Worm (Caenorhabditis elegans): ENCODE results near the gene C50F4.10.
A peak's percentile ranks its signal among the peaks of the same experiment; 100 is the strongest.

C50F4.10 gene

DNA sequence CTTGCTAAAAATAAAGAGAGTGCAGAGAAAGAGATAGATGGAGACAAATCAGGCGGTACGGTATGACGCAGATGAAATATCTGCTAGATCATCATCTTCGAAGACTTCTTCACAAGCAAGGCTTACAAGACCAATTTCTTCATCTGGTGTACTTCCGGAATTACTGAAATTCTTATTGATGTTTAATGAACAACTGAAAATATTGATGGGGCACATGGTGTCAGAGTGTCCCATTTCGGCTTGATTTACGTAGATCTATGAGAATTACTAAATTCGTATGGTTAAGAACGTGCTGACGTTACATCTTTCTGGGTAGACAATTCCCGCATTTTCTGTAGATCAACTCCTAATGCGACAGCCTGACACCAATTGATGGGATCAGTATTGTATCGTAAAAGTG is 25.3 kb upstream of the C50F4.10 start:
- no peak for TF ChIP-seq F10E7.11 (tag; optimal IDR thresholded peaks at IDR 0.05)
- TF ChIP-seq F22D6.2 (tag; optimal IDR thresholded peaks at IDR 0.05) = no peak
- no peak for TF ChIP-seq hsf-1 (GFP tag; IDR thresholded peaks at IDR 0.05)
- TF ChIP-seq nhr-27 (tag; optimal IDR thresholded peaks at IDR 0.05) = no peak
- no peak for TF ChIP-seq unc-62 (GFP tag; optimal IDR thresholded peaks at IDR 0.05)
- no peak for TF ChIP-seq F23B12.7 (tag; optimal IDR thresholded peaks at IDR 0.05; ENCODE audit: insufficient read depth)
- TF ChIP-seq nhr-90 (tag; optimal IDR thresholded peaks at IDR 0.05) = no peak
- no peak for TF ChIP-seq hmg-20 (GFP tag; IDR thresholded peaks at IDR 0.05)
- TF ChIP-seq dpl-1 (GFP tag; optimal IDR thresholded peaks at IDR 0.05) = no peak
- TF ChIP-seq fkh-3 (tag; optimal IDR thresholded peaks at IDR 0.05) = no peak
- no peak for TF ChIP-seq hmg-1.2 (GFP tag; IDR thresholded peaks at IDR 0.05)
- no peak for TF ChIP-seq ztf-3 (GFP tag; optimal IDR thresholded peaks at IDR 0.05)

DNA sequence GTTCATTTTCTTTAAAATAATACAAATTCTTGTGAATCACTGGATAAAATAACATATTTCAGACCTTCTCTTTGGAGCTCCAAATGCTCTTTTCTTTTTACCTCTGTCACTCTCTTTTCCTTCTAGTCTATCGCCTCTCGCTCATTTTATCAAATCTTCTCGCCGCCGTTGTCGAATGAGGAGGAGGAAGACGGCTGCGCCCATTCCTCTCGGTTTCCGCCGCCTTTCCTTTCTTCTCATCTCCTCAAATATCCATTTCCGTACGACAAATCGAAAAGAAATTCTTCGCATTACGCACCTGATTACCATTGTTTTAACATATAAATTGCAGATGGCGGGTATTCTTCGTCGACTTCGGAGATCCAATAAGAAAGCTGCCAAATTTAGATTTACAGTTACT is 18.9 kb upstream of the C50F4.10 start, which contains the start of gene ehbp-1:
TSS of gene ehbp-1 (plus strand) at position 332 of the 400 bp plus-strand sequence.
- TF ChIP-seq pbrm-1 (GFP tag; IDR thresholded peaks at IDR 0.05) (0 out of 2 replicates have a peak, but pooled peaks have one; percentile 27), hmg-1.2 (GFP tag; IDR thresholded peaks at IDR 0.05) (0 out of 2 replicates have a peak, but pooled peaks have one; percentile 6), let-526 (GFP tag; IDR thresholded peaks at IDR 0.05) (no peak)

DNA sequence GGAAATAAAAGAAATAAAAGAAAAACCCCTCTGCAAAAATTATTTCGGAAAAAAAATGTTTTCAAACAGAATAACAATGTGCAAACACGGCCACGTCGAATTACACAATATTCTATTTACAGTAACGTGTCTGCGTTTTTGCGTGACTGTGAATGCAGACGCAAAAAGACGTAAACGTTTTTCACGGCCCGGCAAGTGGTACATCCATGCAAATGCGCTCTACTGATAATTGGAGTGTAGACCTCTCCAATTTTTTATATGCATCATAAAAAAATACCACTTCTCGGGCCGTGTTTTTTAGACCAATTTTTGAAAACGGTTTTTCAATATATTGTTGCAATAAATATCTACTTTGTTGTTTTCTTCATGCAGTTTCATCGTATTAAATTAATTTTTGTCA is 18.1 kb upstream of the C50F4.10 start, which contains the start of gene nstp-10:
TSS of gene nstp-10 (minus strand) at position 378 of the 400 bp plus-strand sequence.
- peak; percentile 28 for TF ChIP-seq lin-40 (tag; optimal IDR thresholded peaks at IDR 0.05)
- peak; percentile 81 for TF ChIP-seq snpc-1.1 (tag; optimal IDR thresholded peaks at IDR 0.05; ENCODE audit: insufficient read depth)
- no peak for TF ChIP-seq F57C9.4 (tag; optimal IDR thresholded peaks at IDR 0.05)
- TF ChIP-seq hmg-1.2 (GFP tag; IDR thresholded peaks at IDR 0.05) = peak; percentile 69
- peak; percentile 91 for TF ChIP-seq F49E8.2 (tag; optimal IDR thresholded peaks at IDR 0.05; ENCODE audit: insufficient read depth)
- peak; percentile 94 for TF ChIP-seq pbrm-1 (GFP tag; IDR thresholded peaks at IDR 0.05)
- TF ChIP-seq tbx-9 (tag; optimal IDR thresholded peaks at IDR 0.05; ENCODE audit: borderline replicate concordance) = no peak
- peak; percentile 59 for TF ChIP-seq snpc-4 (GFP tag; optimal IDR thresholded peaks at IDR 0.05)
- TF ChIP-seq snpc-4 (tag; optimal IDR thresholded peaks at IDR 0.05) = peak; percentile 60 to 78 (median 74)
- TF ChIP-seq ceh-100 (GFP tag; IDR thresholded peaks at IDR 0.05) = peak; percentile 76
- peak; percentile 91 for TF ChIP-seq madf-3 (GFP tag; IDR thresholded peaks at IDR 0.05)
- no peak for TF ChIP-seq bed-1 (GFP tag; IDR thresholded peaks at IDR 0.05)
- TF ChIP-seq F23B12.7 (tag; optimal IDR thresholded peaks at IDR 0.05; ENCODE audit: insufficient read depth) = peak; percentile 85
- peak; percentile 79 for TF ChIP-seq dpl-1 (GFP tag; optimal IDR thresholded peaks at IDR 0.05)
- no peak for TF ChIP-seq akir-1 (GFP tag; optimal IDR thresholded peaks at IDR 0.05)
- TF ChIP-seq attf-5 (GFP tag; optimal IDR thresholded peaks at IDR 0.05) = peak; percentile 70
- TF ChIP-seq chd-7 (tag; optimal IDR thresholded peaks at IDR 0.05) = no peak
- peak in 1 of 3 experiments; percentile 8 for TF ChIP-seq lin-35 (GFP tag; optimal IDR thresholded peaks at IDR 0.05)
- TF ChIP-seq aptf-2 (GFP tag; conservative IDR thresholded peaks at IDR 0.05) = 0 out of 2 replicates have a peak, but pooled peaks have one; percentile 39
- no peak for TF ChIP-seq T07F8.4 (tag; optimal IDR thresholded peaks at IDR 0.05)
- TF ChIP-seq zim-3 (tag; optimal IDR thresholded peaks at IDR 0.05) = no peak
- no peak for TF ChIP-seq unc-62 (GFP tag; optimal IDR thresholded peaks at IDR 0.05)
- TF ChIP-seq F52B5.7 (tag; optimal IDR thresholded peaks at IDR 0.05) = no peak
- TF ChIP-seq B0336.3 (GFP tag; IDR thresholded peaks at IDR 0.05) = peak; percentile 82
- peak; percentile 89 for TF ChIP-seq rcor-1 (GFP tag; IDR thresholded peaks at IDR 0.05)
- peak; percentile 61 for TF ChIP-seq attf-6 (GFP tag; IDR thresholded peaks at IDR 0.05)
- peak; percentile 85 for TF ChIP-seq ceh-27 (GFP tag; optimal IDR thresholded peaks at IDR 0.05)
- TF ChIP-seq Y95B8A.8 (GFP tag; IDR thresholded peaks at IDR 0.05) = peak; percentile 91
- no peak for TF ChIP-seq cebp-2 (GFP tag; IDR thresholded peaks at IDR 0.05)
- TF ChIP-seq lir-1 (GFP tag; conservative IDR thresholded peaks at IDR 0.05) = peak; percentile 71
- TF ChIP-seq mcd-1 (GFP tag; IDR thresholded peaks at IDR 0.05) = peak; percentile 95
- TF ChIP-seq pha-4 (tag; optimal IDR thresholded peaks at IDR 0.05) = no peak
- peak; percentile 83 for TF ChIP-seq Y53F4B.3 (GFP tag; IDR thresholded peaks at IDR 0.05)
- peak; percentile 26 for TF ChIP-seq hrde-1 (tag; optimal IDR thresholded peaks at IDR 0.05; ENCODE audit: borderline replicate concordance)
- peak; percentile 25; the same call in 1 of the 2 replicates for TF ChIP-seq F39B2.1 (GFP tag; IDR thresholded peaks at IDR 0.05)

All from whole organism, young adult.